Worm (Caenorhabditis elegans) whole organism, L4 larva: ENCODE measurements around the gene oac-24.

Experiments used
- Y75B8A.6 ChIP-seq: fragments of 200-800 bp; sonication (Bioruptor generic); IDR thresholded peaks from 2 replicates; pipeline ENCODE4 v1.3.6; 2022; ENCODE audit warnings: missing genetic modification reagents, missing genetic modification characterization, missing compliant biosample characterization
- pha-4 ChIP-seq, 2 experiments: fragments of 150-350 bp in 1 of 2; fragments of 200-800 bp in 1 of 2; sonication (Bioruptor generic) in 1 of 2; IDR thresholded peaks in 1 of 2; optimal IDR thresholded peaks in 1 of 2; 2 replicates each; pipeline versions ENCODE4 v1.3.6 to Lab custom; 2014 to 2022; ENCODE audit warnings: missing genetic modification characterization in 2 of 2, missing genetic modification reagents in 2 of 2, missing biosample characterization in 1 of 2, missing compliant biosample characterization in 1 of 2
- unc-39 ChIP-seq: sonication (generic microtip); optimal IDR thresholded peaks from 2 replicates; lab custom pipeline; 2017; ENCODE audit warnings: missing biosample characterization, missing genetic modification characterization

DNA sequence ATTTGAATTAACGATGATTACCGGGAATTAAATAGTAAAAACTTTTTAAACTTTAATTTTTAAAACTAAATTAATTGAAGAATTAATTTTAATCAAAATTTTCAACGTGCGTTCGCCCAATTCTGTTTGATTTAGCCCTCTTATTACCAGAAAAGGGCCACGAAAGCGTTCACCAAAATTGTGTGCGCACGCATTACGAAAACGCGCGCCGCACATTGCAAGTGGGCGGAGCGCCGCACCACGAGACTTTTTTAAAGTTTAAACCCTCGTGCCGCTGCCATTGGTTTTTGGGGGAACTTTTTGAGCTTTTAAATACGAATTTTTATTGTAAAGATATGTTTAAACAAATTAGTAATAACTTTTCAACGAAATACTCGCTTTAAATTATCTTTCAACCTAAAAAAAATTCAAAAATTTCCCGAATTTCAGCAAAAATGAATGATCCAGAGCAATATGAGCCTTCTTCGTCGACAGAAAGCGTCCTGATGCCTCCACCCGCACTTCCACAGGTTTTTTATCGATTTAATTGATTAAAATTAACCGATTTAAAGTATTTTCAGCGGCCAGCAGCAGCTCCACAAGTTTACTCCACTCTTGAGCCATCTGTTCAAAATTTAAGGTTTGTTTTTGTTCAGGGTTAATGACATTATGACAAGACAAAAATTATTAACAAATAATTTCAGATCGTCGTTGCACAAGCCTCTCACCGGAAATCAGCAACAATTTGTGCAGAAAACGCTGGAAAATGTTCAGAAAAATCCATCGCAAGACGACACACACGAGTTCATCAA lies 23.7 kb upstream of the oac-24 start, which contains the start of gene taf-10:
- TF ChIP-seq Y75B8A.6 (GFP tag; lab: Robert Waterston, UW) (no peak), pha-4 (GFP tag; IDR thresholded peaks at IDR 0.05; lab: Robert Waterston, UW) (peak; percentile 11; the same call in 1 of the 2 replicates), pha-4 (tag; optimal IDR thresholded peaks at IDR 0.05; lab: Kevin White, UChicago) (no peak), unc-39 (tag; lab: Kevin White, UChicago) (no peak)
